Worm (Caenorhabditis elegans) whole organism, L1 larva: ENCODE results near the gene F41H10.12.

ENCODE experiments used
- C04F5.9 ChIP-seq: sonication (generic microtip); optimal IDR thresholded peaks from 2 replicates; lab custom pipeline; 2016; ENCODE audit warnings: missing genetic modification characterization, missing compliant biosample characterization
- C16A3.4 ChIP-seq: fragments of 150-350 bp; optimal IDR thresholded peaks from 2 replicates; lab custom pipeline; 2014; ENCODE audit warnings: missing biosample characterization, missing genetic modification characterization
- C34B4.2 ChIP-seq: sonication (generic microtip); optimal IDR thresholded peaks from 2 replicates; lab custom pipeline; 2017; ENCODE audit warnings: mild to moderate bottlenecking, missing genetic modification characterization, missing compliant biosample characterization
- F16B12.6 ChIP-seq: fragments of 150-350 bp; optimal IDR thresholded peaks from 2 replicates; lab custom pipeline; 2014; ENCODE audit warnings: missing biosample characterization, missing genetic modification characterization
- aha-1 ChIP-seq: fragments of 150-350 bp; optimal IDR thresholded peaks from 2 replicates; lab custom pipeline; 2014; ENCODE audit warnings: missing biosample characterization, missing genetic modification characterization
- alr-1 ChIP-seq: fragments of 200-800 bp; sonication (Bioruptor generic); optimal IDR thresholded peaks from 2 replicates; lab custom pipeline; 2018; ENCODE audit warnings: borderline replicate concordance, mild to moderate bottlenecking, missing genetic modification characterization, missing compliant biosample characterization
- aly-2 ChIP-seq: fragments of 150-350 bp; optimal IDR thresholded peaks from 2 replicates; lab custom pipeline; 2014; ENCODE audit warnings: missing biosample characterization, missing genetic modification characterization
- ceh-63 ChIP-seq: fragments of 200-800 bp; sonication (Bioruptor generic); optimal IDR thresholded peaks from 2 replicates; lab custom pipeline; 2018; ENCODE audit warnings: mild to moderate bottlenecking, missing genetic modification characterization, missing compliant biosample characterization
- ceh-8 ChIP-seq: fragments of 200-800 bp; sonication (Bioruptor generic); optimal IDR thresholded peaks from 2 replicates; lab custom pipeline; 2018; ENCODE audit warnings: mild to moderate bottlenecking, missing genetic modification characterization, moderate library complexity, missing compliant biosample characterization
- ceh-82 ChIP-seq, 3 experiments: fragments of 150-350 bp in 1 of 3; sonication (generic microtip) in 2 of 3; optimal IDR thresholded peaks; 2 replicates each; lab custom pipeline; 2014 to 2017; ENCODE audit warnings: missing biosample characterization in 3 of 3, missing genetic modification characterization in 3 of 3
- ces-1 ChIP-seq: fragments of 150-350 bp; optimal IDR thresholded peaks from 2 replicates; lab custom pipeline; 2014; ENCODE audit warnings: missing biosample characterization, missing genetic modification reagents, missing genetic modification characterization
- dpl-1 ChIP-seq, 3 experiments: fragments of 150-350 bp in 2 of 3; sonication (generic microtip) in 1 of 3; optimal IDR thresholded peaks; 2 replicates each; lab custom pipeline; 2014 to 2017; ENCODE audit warnings: missing biosample characterization in 3 of 3, missing genetic modification characterization in 3 of 3, missing genetic modification reagents in 3 of 3
- efl-1 ChIP-seq, 4 experiments: fragments of 150-350 bp; optimal IDR thresholded peaks in 3 of 4; peaks in 1 of 4; 1 replicate in 1 of 4; 2 replicates in 3 of 4; lab custom pipeline; 2014; ENCODE audit warnings: missing biosample characterization in 2 of 4, missing genetic modification characterization in 2 of 4, missing genetic modification reagents in 2 of 4
- egl-13 ChIP-seq: sonication (generic microtip); optimal IDR thresholded peaks from 2 replicates; lab custom pipeline; 2016; ENCODE audit warnings: missing genotype, missing genetic modification reagents, missing genetic modification characterization, missing compliant biosample characterization
- elt-2 ChIP-seq: sonication (generic microtip); optimal IDR thresholded peaks from 2 replicates; lab custom pipeline; 2016; ENCODE audit warnings: missing genetic modification characterization, mild to moderate bottlenecking, inconsistent platforms, missing compliant biosample characterization, missing genetic modification reagents
- ets-5 ChIP-seq: fragments of 200-800 bp; sonication (Bioruptor generic); IDR thresholded peaks from 2 replicates; pipeline ENCODE4 v1.3.6; 2022; ENCODE audit warnings: missing genetic modification characterization, missing compliant biosample characterization
- grh-1 ChIP-seq: fragments of 200-800 bp; sonication (Bioruptor generic); IDR thresholded peaks from 2 replicates; pipeline ENCODE4 v1.3.6; 2022; ENCODE audit warnings: missing genetic modification reagents, missing genetic modification characterization, missing compliant biosample characterization
- hlh-4 ChIP-seq: sonication (generic microtip); optimal IDR thresholded peaks from 2 replicates; lab custom pipeline; 2016; ENCODE audit warnings: mild to moderate bottlenecking, missing genetic modification characterization, missing compliant biosample characterization
- lin-13 ChIP-seq: fragments of 150-350 bp; optimal IDR thresholded peaks from 2 replicates; lab custom pipeline; 2014; ENCODE audit warnings: missing biosample characterization, missing genetic modification reagents, missing genetic modification characterization
- lin-14 ChIP-seq: fragments of 200-800 bp; sonication (Bioruptor generic); optimal IDR thresholded peaks from 2 replicates; lab custom pipeline; 2018; ENCODE audit warnings: mild to moderate bottlenecking, missing genetic modification characterization, moderate library complexity, missing compliant biosample characterization
- lin-35 ChIP-seq, 2 experiments: fragments of 150-350 bp; optimal IDR thresholded peaks; 2 replicates each; lab custom pipeline; 2014; ENCODE audit warnings: missing biosample characterization in 2 of 2, missing genetic modification characterization in 2 of 2, missing genetic modification reagents in 2 of 2
- lir-3 ChIP-seq: sonication (generic microtip); optimal IDR thresholded peaks from 2 replicates; lab custom pipeline; 2016; ENCODE audit warnings: mild to moderate bottlenecking, missing genetic modification characterization, moderate library complexity, missing compliant biosample characterization; ENCODE audit not compliant: poor library complexity
- lsy-2 ChIP-seq, 2 experiments: fragments of 150-350 bp; optimal IDR thresholded peaks; 2 replicates each; lab custom pipeline; 2014; ENCODE audit warnings: missing biosample characterization in 2 of 2, missing genetic modification characterization in 2 of 2
- mab-9 ChIP-seq: fragments of 200-800 bp; sonication (Bioruptor generic); IDR thresholded peaks from 2 replicates; pipeline ENCODE4 v1.3.6; 2022; ENCODE audit warnings: missing genetic modification reagents, missing genetic modification characterization, missing compliant biosample characterization
- mep-1 ChIP-seq: fragments of 150-350 bp; optimal IDR thresholded peaks from 2 replicates; lab custom pipeline; 2014; ENCODE audit warnings: missing biosample characterization, missing genetic modification characterization
- nhr-12 ChIP-seq: sonication (generic microtip); optimal IDR thresholded peaks from 2 replicates; lab custom pipeline; 2017; ENCODE audit warnings: missing biosample characterization, missing genetic modification characterization
- nhr-20 ChIP-seq: sonication (generic microtip); optimal IDR thresholded peaks from 2 replicates; lab custom pipeline; 2016; ENCODE audit warnings: mild to moderate bottlenecking, missing genetic modification characterization, missing compliant biosample characterization
- nhr-28 ChIP-seq: fragments of 150-350 bp; optimal IDR thresholded peaks from 2 replicates; lab custom pipeline; 2014; ENCODE audit warnings: missing biosample characterization, missing genetic modification characterization
- nhr-71 ChIP-seq: sonication (generic microtip); optimal IDR thresholded peaks from 2 replicates; lab custom pipeline; 2016; ENCODE audit warnings: mild to moderate bottlenecking, missing genetic modification characterization, moderate library complexity, missing compliant biosample characterization
- nhr-84 ChIP-seq: sonication (generic microtip); optimal IDR thresholded peaks from 2 replicates; lab custom pipeline; 2017; ENCODE audit warnings: missing biosample characterization, missing genetic modification characterization
- rnt-1 ChIP-seq: sonication (generic microtip); optimal IDR thresholded peaks from 2 replicates; lab custom pipeline; 2016; ENCODE audit warnings: mild to moderate bottlenecking, missing genetic modification characterization, moderate library complexity, missing compliant biosample characterization
- sox-4 ChIP-seq: sonication (generic microtip); optimal IDR thresholded peaks from 2 replicates; lab custom pipeline; 2016; ENCODE audit warnings: missing genetic modification characterization, missing compliant biosample characterization
- sptf-1 ChIP-seq: fragments of 150-350 bp; optimal IDR thresholded peaks from 2 replicates; lab custom pipeline; 2014; ENCODE audit warnings: missing biosample characterization, missing genetic modification characterization
- swsn-7 ChIP-seq: sonication (generic microtip); optimal IDR thresholded peaks from 2 replicates; lab custom pipeline; 2016; ENCODE audit warnings: missing genetic modification characterization, missing compliant biosample characterization
- unc-130 ChIP-seq: fragments of 150-350 bp; optimal IDR thresholded peaks from 2 replicates; lab custom pipeline; 2017; ENCODE audit warnings: missing biosample characterization, missing genetic modification characterization, inconsistent platforms
- unc-30 ChIP-seq: sonication (generic microtip); optimal IDR thresholded peaks from 2 replicates; lab custom pipeline; 2017; ENCODE audit warnings: missing biosample characterization, missing genetic modification characterization
- unc-62 ChIP-seq: fragments of 150-350 bp; optimal IDR thresholded peaks from 2 replicates; lab custom pipeline; 2014; ENCODE audit warnings: missing biosample characterization, missing genetic modification reagents, missing genetic modification characterization
- vab-15 ChIP-seq: sonication (generic microtip); optimal IDR thresholded peaks from 2 replicates; lab custom pipeline; 2017; ENCODE audit warnings: missing genotype, mild to moderate bottlenecking, missing genetic modification characterization, missing compliant biosample characterization
- xbp-1 ChIP-seq: sonication (generic microtip); optimal IDR thresholded peaks from 2 replicates; lab custom pipeline; 2016; ENCODE audit warnings: missing genetic modification characterization, missing compliant biosample characterization
- zag-1 ChIP-seq: fragments of 150-350 bp; optimal IDR thresholded peaks from 2 replicates; lab custom pipeline; 2014; ENCODE audit warnings: missing biosample characterization, missing genetic modification characterization
- zip-4 ChIP-seq: fragments of 200-800 bp; sonication (Bioruptor generic); optimal IDR thresholded peaks from 2 replicates; lab custom pipeline; 2018; ENCODE audit warnings: mild to moderate bottlenecking, missing genetic modification characterization, moderate library complexity, missing compliant biosample characterization
- ztf-11 ChIP-seq, 2 experiments: sonication (generic microtip); optimal IDR thresholded peaks; 2 replicates each; lab custom pipeline; 2016 to 2017; ENCODE audit warnings: missing genetic modification characterization in 2 of 2, missing biosample characterization in 1 of 2, missing compliant biosample characterization in 1 of 2

F41H10.12 gene

DNA sequence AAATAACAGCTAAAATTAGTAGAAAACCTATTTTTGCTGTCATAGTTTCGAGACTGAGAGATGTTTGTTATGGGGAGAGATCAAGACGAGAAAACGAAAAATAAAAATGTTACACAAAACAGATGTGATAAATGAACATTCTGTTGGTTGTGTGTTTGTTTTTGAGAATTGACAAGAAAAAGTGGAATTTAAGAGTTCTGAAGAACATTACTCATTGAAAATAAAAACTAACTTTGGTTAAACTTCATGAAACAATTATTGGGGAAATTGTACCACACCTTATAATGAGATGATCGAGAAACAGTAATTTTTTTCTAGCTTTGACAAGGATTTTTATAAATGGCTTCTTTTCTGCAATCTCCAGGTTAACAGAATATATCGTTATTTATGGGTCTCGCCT, 31.8 kb upstream of the F41H10.12 start, which contains the start of gene Y4C6B.7:
TSS of gene Y4C6B.7 (minus strand) at position 101 of the 400 bp plus-strand sequence.
- TF ChIP-seq elt-2 (tag; lab: Kevin White, UChicago) (no peak), alr-1 (no peak), ceh-82 (tag; optimal IDR thresholded peaks at IDR 0.05; lab: Kevin White, UChicago) (no peak), ztf-11 (tag; optimal IDR thresholded peaks at IDR 0.05; lab: Kevin White, UChicago) (no peak), C16A3.4 (no peak), F16B12.6 (tag; lab: Kevin White, UChicago) (no peak), aly-2 (tag; lab: Kevin White, UChicago) (no peak), sox-4 (tag; lab: Kevin White, UChicago) (no peak)
- TF ChIP-seq, all 84 proteins: peak for 0

DNA sequence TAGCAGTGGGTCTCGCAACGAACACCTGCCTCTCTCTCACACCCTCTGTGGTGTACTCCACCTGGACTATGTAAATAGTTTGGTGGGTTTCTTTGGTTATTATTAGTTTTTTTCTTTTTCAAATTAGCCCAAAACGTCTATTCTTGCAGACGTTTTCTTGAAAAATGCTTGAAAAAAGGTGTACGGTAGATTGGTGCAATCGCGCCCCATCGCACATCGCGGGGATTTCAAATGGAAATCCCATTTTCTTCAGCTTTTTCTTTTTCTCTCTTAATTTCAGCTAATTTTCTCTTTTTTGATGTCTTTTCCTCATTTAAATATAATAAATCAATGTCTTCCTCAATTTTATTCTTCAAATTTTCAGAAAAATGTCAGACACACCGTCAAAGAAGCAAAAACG, 31.0 kb upstream of the F41H10.12 start, which contains the start of gene Y4C6B.1:
TSS of gene Y4C6B.1 (plus strand) at position 365 of the 400 bp plus-strand sequence.
- no peak for TF ChIP-seq ceh-82 (tag; optimal IDR thresholded peaks at IDR 0.05; lab: Kevin White, UChicago)
- TF ChIP-seq efl-1 (optimal IDR thresholded peaks at IDR 0.05; lab: Kevin White, UChicago) = peak; percentile 18 to 57
- peak; percentile 69 to 95 for TF ChIP-seq efl-1 (GFP tag; optimal IDR thresholded peaks at IDR 0.05 in 1 of 2; lab: Kevin White, UChicago)
- peak; percentile 21 to 74 (median 53) for TF ChIP-seq dpl-1 (GFP tag; optimal IDR thresholded peaks at IDR 0.05; lab: Kevin White, UChicago)
- peak; percentile 42 to 92 for TF ChIP-seq lsy-2 (tag; optimal IDR thresholded peaks at IDR 0.05; lab: Kevin White, UChicago)
- TF ChIP-seq rnt-1 (tag; lab: Kevin White, UChicago) = peak; percentile 3
- TF ChIP-seq lin-35 (GFP tag; optimal IDR thresholded peaks at IDR 0.05; lab: Kevin White, UChicago) = peak; percentile 3 to 74
- no peak for TF ChIP-seq F16B12.6 (tag; lab: Kevin White, UChicago)

DNA sequence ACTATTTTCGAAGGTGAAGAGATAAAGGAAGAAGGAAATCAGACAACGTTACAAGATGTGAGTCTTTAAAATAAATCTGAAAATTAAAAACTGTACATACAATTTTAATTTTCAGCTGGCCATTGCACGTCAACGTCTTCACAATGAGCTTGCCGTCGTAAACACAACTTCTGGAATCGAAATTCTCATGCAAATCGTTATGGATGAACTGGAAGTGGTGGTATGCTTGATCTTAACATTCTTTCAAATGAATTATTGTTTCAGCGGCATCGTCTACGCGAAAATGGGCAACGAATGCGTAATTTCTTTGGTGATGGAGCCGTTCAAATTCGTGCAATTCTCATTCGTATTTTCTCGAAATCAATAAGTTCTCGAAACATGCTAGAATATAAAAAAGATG, 30.6 kb upstream of the F41H10.12 start:
- TF ChIP-seq lin-13 (no peak), nhr-20 (tag; lab: Kevin White, UChicago) (no peak), nhr-71 (no peak), mab-9 (no peak), unc-130 (tag; lab: Kevin White, UChicago) (no peak), nhr-28 (no peak)

DNA sequence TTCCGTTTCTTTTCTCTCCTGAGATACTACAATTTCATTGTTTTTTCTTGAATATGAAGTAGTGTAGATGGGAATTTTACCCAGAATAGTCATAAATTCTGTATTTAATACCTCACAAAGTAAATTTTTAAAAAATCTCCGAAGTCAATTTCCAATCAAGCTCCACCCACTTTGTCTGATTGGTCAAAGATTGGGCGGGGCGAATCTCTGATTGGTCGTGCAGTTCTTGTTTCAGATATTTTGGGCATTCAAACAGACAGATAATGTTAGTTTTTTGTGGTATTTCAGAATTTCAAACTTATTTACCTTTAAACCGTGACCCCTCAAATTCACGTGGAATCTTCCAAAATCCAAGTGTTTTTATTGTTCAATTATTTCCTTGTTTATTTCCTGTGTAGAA, 24.6 kb upstream of the F41H10.12 start, which contains the start of gene F41H10.5:
TSS of gene F41H10.5 (plus strand) at position 375 of the 400 bp plus-strand sequence.
- TF ChIP-seq lin-35 (GFP tag; optimal IDR thresholded peaks at IDR 0.05; lab: Kevin White, UChicago) = no peak
- no peak for TF ChIP-seq unc-130 (tag; lab: Kevin White, UChicago)
- TF ChIP-seq, all 84 proteins: peak for 0

DNA sequence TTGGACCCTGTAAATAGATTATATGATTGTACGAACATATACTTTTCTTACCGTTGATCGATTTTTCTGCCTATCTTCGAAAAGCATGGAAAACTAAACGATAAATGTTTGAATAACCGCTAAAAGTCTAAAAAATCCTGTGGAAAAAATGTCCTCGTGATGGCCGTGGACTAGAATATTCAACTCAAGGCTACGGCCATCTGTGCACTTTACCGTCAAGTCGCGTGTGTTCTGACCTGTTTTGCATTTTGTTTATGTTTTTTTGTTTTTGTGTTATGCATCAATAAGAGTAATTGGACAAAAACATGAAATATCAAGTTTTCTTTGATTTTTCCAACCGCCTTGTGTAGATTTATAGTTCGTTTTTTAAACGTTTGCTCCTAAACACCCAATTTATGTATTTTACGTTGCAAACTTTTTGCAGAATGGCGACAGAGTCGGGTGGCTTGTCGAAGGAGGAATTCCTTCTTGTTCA, 20.9 kb upstream of the F41H10.12 start, which contains the start of the genes hda-6 and F41H10.4:
TSS of gene hda-6 (minus strand) at position 172 of the 475 bp plus-strand sequence.
TSS of gene F41H10.4 (plus strand) at position 425 of the 475 bp plus-strand sequence.
- TF ChIP-seq unc-130 (tag; lab: Kevin White, UChicago) (peak; percentile 92), lir-3 (tag; lab: Kevin White, UChicago) (peak; percentile 96), nhr-28 (no peak), mab-9 (peak; percentile 64; the same call in 1 of the 2 replicates), alr-1 (no peak), nhr-12 (tag; lab: Kevin White, UChicago) (no peak), xbp-1 (tag; lab: Kevin White, UChicago) (peak; percentile 87), vab-15 (tag; lab: Kevin White, UChicago) (no peak), zip-4 (GFP tag; lab: Kevin White, UChicago) (peak; percentile 53), hlh-4 (tag; lab: Kevin White, UChicago) (no peak), ets-5 (no peak), zag-1 (tag; lab: Kevin White, UChicago) (no peak), unc-62 (no peak), ceh-8 (GFP tag; lab: Kevin White, UChicago) (no peak), aha-1 (tag; lab: Kevin White, UChicago) (no peak), sptf-1 (tag; lab: Kevin White, UChicago) (no peak), nhr-84 (tag; lab: Kevin White, UChicago) (no peak), mep-1 (peak; percentile 93), ceh-63 (GFP tag; lab: Kevin White, UChicago) (no peak), C16A3.4 (peak; percentile 71), F16B12.6 (tag; lab: Kevin White, UChicago) (peak; percentile 88), C04F5.9 (tag; lab: Kevin White, UChicago) (peak; percentile 40), swsn-7 (tag; lab: Kevin White, UChicago) (peak; percentile 79), unc-30 (no peak), grh-1 (GFP tag; lab: Robert Waterston, UW) (peak; percentile 71), egl-13 (tag; lab: Kevin White, UChicago) (peak; percentile 76), ces-1 (GFP tag; lab: Kevin White, UChicago) (no peak), C34B4.2 (tag; lab: Kevin White, UChicago) (no peak), lin-14 (GFP tag; lab: Kevin White, UChicago) (peak; percentile 88), rnt-1 (tag; lab: Kevin White, UChicago) (peak; percentile 97)
